Worm (Caenorhabditis elegans): Measurements from ENCODE around the gene ampd-1.

The ampd-1 gene

ce11 chrII:5205286-5205685 lies 2.2 kb downstream of the ampd-1 start:
- no peak for TF ChIP-seq cog-1 (tag; optimal IDR thresholded peaks at IDR 0.05)
- no peak for TF ChIP-seq klf-2 (GFP tag; conservative IDR thresholded peaks at IDR 0.05)
- TF ChIP-seq ztf-29 (GFP tag; IDR thresholded peaks at IDR 0.05), result no peak
- TF ChIP-seq med-1 (GFP tag; optimal IDR thresholded peaks at IDR 0.05; ENCODE audit: insufficient read depth), result no peak
- no peak for TF ChIP-seq ztf-23 (GFP tag; IDR thresholded peaks at IDR 0.05)
- TF ChIP-seq flt-1 (GFP tag; IDR thresholded peaks at IDR 0.05), result no peak
- TF ChIP-seq ref-1 (GFP tag; conservative IDR thresholded peaks at IDR 0.05), result no peak
- TF ChIP-seq tab-1 (GFP tag; IDR thresholded peaks at IDR 0.05), result no peak
- no peak for TF ChIP-seq T22C8.4 (GFP tag; IDR thresholded peaks at IDR 0.05)

DNA sequence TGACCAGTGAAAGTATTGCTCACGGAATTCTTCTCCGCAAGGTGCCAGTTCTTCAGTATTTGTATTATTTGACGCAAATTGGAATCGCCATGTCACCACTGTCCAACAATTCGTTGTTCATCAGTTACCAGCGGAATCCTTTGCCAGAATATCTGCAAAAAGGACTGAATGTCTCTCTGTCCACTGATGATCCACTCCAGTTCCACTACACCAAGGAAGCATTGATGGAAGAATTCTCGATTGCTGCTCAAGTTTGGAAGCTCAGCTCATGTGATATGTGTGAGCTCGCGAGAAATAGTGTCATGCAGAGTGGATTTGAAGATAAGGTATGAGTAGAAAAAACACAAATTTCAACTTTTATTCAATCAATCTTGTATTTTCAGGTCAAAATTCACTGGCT lies 6.0 kb downstream of the ampd-1 start:
- TF ChIP-seq T22C8.4 (GFP tag; IDR thresholded peaks at IDR 0.05), result no peak
- TF ChIP-seq med-1 (GFP tag; optimal IDR thresholded peaks at IDR 0.05; ENCODE audit: insufficient read depth), result no peak
- no peak for TF ChIP-seq flt-1 (GFP tag; IDR thresholded peaks at IDR 0.05)
- TF ChIP-seq cog-1 (tag; optimal IDR thresholded peaks at IDR 0.05), result no peak
- no peak for TF ChIP-seq ztf-29 (GFP tag; IDR thresholded peaks at IDR 0.05)
- no peak for TF ChIP-seq tab-1 (GFP tag; IDR thresholded peaks at IDR 0.05)
- no peak for TF ChIP-seq ref-1 (GFP tag; conservative IDR thresholded peaks at IDR 0.05)
- no peak for TF ChIP-seq ztf-23 (GFP tag; IDR thresholded peaks at IDR 0.05)
- no peak for TF ChIP-seq klf-2 (GFP tag; conservative IDR thresholded peaks at IDR 0.05)

ce11 chrII:5210830-5211229 lies 7.7 kb downstream of the ampd-1 start, which contains the start of gene C34F11.8:
C34F11.8 (minus strand) TSS chrII:5210964.
- no peak for TF ChIP-seq tab-1 (GFP tag; IDR thresholded peaks at IDR 0.05)
- no peak for TF ChIP-seq T22C8.4 (GFP tag; IDR thresholded peaks at IDR 0.05)
- TF ChIP-seq klf-2 (GFP tag; conservative IDR thresholded peaks at IDR 0.05), result no peak
- no peak for TF ChIP-seq ztf-29 (GFP tag; IDR thresholded peaks at IDR 0.05)
- TF ChIP-seq flt-1 (GFP tag; IDR thresholded peaks at IDR 0.05), result no peak
- no peak for TF ChIP-seq ztf-23 (GFP tag; IDR thresholded peaks at IDR 0.05)
- TF ChIP-seq cog-1 (tag; optimal IDR thresholded peaks at IDR 0.05), result no peak
- no peak for TF ChIP-seq ref-1 (GFP tag; conservative IDR thresholded peaks at IDR 0.05)
- no peak for TF ChIP-seq med-1 (GFP tag; optimal IDR thresholded peaks at IDR 0.05; ENCODE audit: insufficient read depth)

DNA sequence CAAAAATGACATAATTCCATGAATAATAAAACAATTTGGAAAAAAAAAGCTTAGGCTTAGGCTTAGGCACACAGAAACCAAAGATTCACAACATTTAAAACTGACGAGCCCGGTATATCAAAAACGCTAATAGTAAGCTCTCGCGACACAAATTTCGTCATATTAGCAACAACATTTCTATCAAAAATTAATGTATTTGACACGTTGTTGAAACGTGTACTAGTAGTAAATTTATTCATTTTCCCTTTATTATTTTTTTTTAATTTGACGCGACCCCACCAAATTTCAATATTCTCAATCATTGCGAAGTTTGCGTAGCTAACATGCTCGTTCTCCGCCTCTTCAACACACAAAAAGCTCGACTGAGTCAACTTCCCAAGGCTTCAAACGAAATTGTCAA lies 8.8 kb downstream of the ampd-1 start, which contains the start of gene C34F11.2:
Gene C34F11.2, plus strand, starts transcription at position 301 of the 400 bp plus-strand sequence.
- TF ChIP-seq klf-2 (GFP tag; conservative IDR thresholded peaks at IDR 0.05) (no peak), cog-1 (tag; optimal IDR thresholded peaks at IDR 0.05) (no peak), flt-1 (GFP tag; IDR thresholded peaks at IDR 0.05) (no peak), tab-1 (GFP tag; IDR thresholded peaks at IDR 0.05) (no peak)

DNA sequence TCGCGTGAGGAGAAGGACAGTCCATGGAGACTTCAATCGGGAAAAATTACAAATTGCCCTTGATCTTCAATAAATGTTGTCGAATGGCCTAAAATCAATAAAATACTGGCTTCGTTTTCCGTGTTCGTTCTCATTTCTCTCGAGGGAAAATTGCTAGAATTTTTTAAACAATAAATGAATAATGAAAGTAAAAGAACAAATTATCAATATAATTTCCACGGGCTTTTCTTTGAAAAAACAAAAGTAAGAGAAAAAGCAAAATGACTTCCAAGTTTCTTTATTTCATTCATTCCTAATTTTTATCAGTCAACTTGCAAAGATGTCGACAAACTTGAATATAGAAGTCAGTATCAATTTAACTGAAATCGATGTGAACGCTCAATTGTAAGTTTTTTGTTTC lies 9.6 kb downstream of the ampd-1 start, which contains the start of gene C34F11.1:
Gene C34F11.1, plus strand, starts transcription at position 301 of the 400 bp plus-strand sequence.
- TF ChIP-seq ztf-23 (GFP tag; IDR thresholded peaks at IDR 0.05), result no peak
- no peak for TF ChIP-seq med-1 (GFP tag; optimal IDR thresholded peaks at IDR 0.05; ENCODE audit: insufficient read depth)
- TF ChIP-seq T22C8.4 (GFP tag; IDR thresholded peaks at IDR 0.05), result no peak
- TF ChIP-seq ztf-29 (GFP tag; IDR thresholded peaks at IDR 0.05), result no peak
- no peak for TF ChIP-seq cog-1 (tag; optimal IDR thresholded peaks at IDR 0.05)
- TF ChIP-seq klf-2 (GFP tag; conservative IDR thresholded peaks at IDR 0.05), result no peak

DNA sequence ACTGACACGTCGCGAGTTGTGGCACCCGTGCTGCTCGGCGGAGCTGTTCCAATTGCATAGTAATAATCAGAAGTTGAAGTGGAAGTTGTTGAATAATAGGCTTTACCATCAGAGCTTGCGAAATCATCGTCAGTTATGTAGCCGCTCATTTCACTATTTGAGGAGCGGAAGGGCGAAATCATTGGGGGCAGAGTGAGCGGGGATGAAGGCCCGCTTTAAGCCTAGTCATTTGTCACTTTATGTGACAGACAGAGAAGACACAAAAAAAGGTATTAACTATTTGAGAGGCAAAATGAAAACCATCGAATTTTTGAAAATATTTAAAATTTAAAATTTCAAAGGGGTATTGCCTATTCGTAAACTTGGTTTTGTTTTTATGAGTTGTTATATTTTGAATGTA lies 15.2 kb downstream of the ampd-1 start:
- TF ChIP-seq ztf-29 (GFP tag; IDR thresholded peaks at IDR 0.05) (no peak), cog-1 (tag; optimal IDR thresholded peaks at IDR 0.05) (no peak), ztf-23 (GFP tag; IDR thresholded peaks at IDR 0.05) (no peak), klf-2 (GFP tag; conservative IDR thresholded peaks at IDR 0.05) (no peak), ref-1 (GFP tag; conservative IDR thresholded peaks at IDR 0.05) (no peak), med-1 (GFP tag; optimal IDR thresholded peaks at IDR 0.05; ENCODE audit: insufficient read depth) (no peak), T22C8.4 (GFP tag; IDR thresholded peaks at IDR 0.05) (no peak), tab-1 (GFP tag; IDR thresholded peaks at IDR 0.05) (no peak), flt-1 (GFP tag; IDR thresholded peaks at IDR 0.05) (no peak)

DNA sequence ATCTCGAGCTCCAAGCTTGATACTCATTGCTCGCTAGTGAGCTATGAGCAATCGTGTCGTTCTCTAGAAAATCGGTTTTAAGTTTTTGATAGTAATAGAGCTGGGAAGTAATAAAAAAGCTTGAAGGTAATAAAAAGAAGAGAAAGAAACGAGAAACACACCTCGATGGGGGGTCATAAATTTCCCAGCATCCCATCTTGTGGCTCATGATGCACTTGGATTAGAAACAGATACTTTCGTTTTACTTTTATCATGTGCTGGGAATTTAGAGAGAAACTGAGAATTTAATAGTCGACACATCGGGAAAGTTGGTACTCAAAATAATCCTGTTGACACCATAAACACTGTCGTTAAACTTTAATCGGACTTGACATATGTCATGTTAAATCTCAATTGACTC lies 17.5 kb downstream of the ampd-1 start:
- TF ChIP-seq ztf-23 (GFP tag; IDR thresholded peaks at IDR 0.05) (no peak), tab-1 (GFP tag; IDR thresholded peaks at IDR 0.05) (no peak), cog-1 (tag; optimal IDR thresholded peaks at IDR 0.05) (no peak)

DNA sequence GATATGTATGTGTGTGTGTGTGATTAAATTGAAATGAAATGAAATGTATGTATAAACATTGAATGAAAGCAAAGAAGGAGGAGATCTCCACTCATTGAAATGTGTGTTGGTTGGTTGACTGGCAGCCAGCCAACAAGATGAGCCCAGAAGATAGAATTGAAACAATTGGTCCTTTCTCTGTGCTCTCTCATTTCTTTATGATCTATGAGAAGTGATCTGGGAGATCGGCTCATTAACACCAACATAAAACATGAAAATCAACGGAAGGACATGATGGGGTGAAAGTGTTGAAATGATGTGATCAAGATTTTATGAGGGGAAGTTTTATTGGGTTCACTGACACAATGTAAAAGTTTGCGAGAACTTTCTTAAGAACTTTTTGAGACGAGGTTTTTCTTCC lies 19.7 kb downstream of the ampd-1 start:
- TF ChIP-seq cog-1 (tag; optimal IDR thresholded peaks at IDR 0.05) (no peak), T22C8.4 (GFP tag; IDR thresholded peaks at IDR 0.05) (no peak), flt-1 (GFP tag; IDR thresholded peaks at IDR 0.05) (no peak), ztf-29 (GFP tag; IDR thresholded peaks at IDR 0.05) (no peak), tab-1 (GFP tag; IDR thresholded peaks at IDR 0.05) (no peak), klf-2 (GFP tag; conservative IDR thresholded peaks at IDR 0.05) (no peak), ztf-23 (GFP tag; IDR thresholded peaks at IDR 0.05) (no peak), med-1 (GFP tag; optimal IDR thresholded peaks at IDR 0.05; ENCODE audit: insufficient read depth) (no peak), ref-1 (GFP tag; conservative IDR thresholded peaks at IDR 0.05) (no peak)

ce11 chrII:5225284-5225683 lies 22.2 kb downstream of the ampd-1 start, which contains the start of gene dsh-1:
dsh-1 (minus strand) TSS chrII:5225384.
- no peak for TF ChIP-seq T22C8.4 (GFP tag; IDR thresholded peaks at IDR 0.05)
- no peak for TF ChIP-seq ztf-23 (GFP tag; IDR thresholded peaks at IDR 0.05)
- TF ChIP-seq ref-1 (GFP tag; conservative IDR thresholded peaks at IDR 0.05), result no peak
- no peak for TF ChIP-seq flt-1 (GFP tag; IDR thresholded peaks at IDR 0.05)
- no peak for TF ChIP-seq cog-1 (tag; optimal IDR thresholded peaks at IDR 0.05)
- no peak for TF ChIP-seq med-1 (GFP tag; optimal IDR thresholded peaks at IDR 0.05; ENCODE audit: insufficient read depth)
- TF ChIP-seq klf-2 (GFP tag; conservative IDR thresholded peaks at IDR 0.05), result no peak
- no peak for TF ChIP-seq tab-1 (GFP tag; IDR thresholded peaks at IDR 0.05)
- no peak for TF ChIP-seq ztf-29 (GFP tag; IDR thresholded peaks at IDR 0.05)

ce11 chrII:5226309-5226708 lies 23.2 kb downstream of the ampd-1 start:
- TF ChIP-seq flt-1 (GFP tag; IDR thresholded peaks at IDR 0.05) (peak; percentile 17; the same call in 1 of the 2 replicates), cog-1 (tag; optimal IDR thresholded peaks at IDR 0.05) (no peak), T22C8.4 (GFP tag; IDR thresholded peaks at IDR 0.05) (no peak), klf-2 (GFP tag; conservative IDR thresholded peaks at IDR 0.05) (no peak), ztf-23 (GFP tag; IDR thresholded peaks at IDR 0.05) (0 out of 2 replicates have a peak, but pooled peaks have one; percentile 54), ref-1 (GFP tag; conservative IDR thresholded peaks at IDR 0.05) (no peak), med-1 (GFP tag; optimal IDR thresholded peaks at IDR 0.05; ENCODE audit: insufficient read depth) (no peak), tab-1 (GFP tag; IDR thresholded peaks at IDR 0.05) (no peak), ztf-29 (GFP tag; IDR thresholded peaks at IDR 0.05) (no peak)

Measured in whole organism, midembryonic.